Fruit fly (Drosophila melanogaster): Measurements from ENCODE around the gene COX7AL.

DNA sequence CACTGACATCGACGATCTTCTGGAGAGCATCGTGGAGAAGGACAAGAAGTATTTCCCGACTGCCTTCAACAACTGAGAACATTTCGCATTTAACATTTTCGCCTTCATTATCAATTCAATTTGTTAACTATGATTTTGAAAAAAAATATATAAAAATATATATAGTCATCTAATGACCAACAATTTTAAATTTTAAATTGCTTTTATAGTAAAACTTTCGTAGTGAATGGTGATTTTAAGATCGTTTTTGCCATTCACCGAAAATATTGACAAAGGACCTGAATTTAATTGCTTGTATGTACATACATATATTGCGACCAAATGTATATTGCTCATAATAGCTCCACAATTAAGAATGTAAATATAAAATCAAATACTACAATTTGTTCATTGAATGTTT lies 3.8 kb downstream of the COX7AL start, which contains the start of gene CG7352:
- no peak for TF ChIP-seq rn (GFP tag; IDR thresholded peaks at IDR 0.05)
- no peak for TF ChIP-seq CG10348 (GFP tag; IDR thresholded peaks at IDR 0.05)
- no peak for TF ChIP-seq Pif1B (GFP tag; optimal IDR thresholded peaks at IDR 0.05)
- TF ChIP-seq CG4496 (GFP tag; IDR thresholded peaks at IDR 0.05): no peak
- TF ChIP-seq CG8159 (tag; optimal IDR thresholded peaks at IDR 0.05): no peak
- TF ChIP-seq CG12605 (GFP tag; IDR thresholded peaks at IDR 0.05): no peak
